Worm (Caenorhabditis elegans) whole organism, L1 larva: ENCODE results near the gene M60.4.
A peak's percentile ranks its signal among the peaks of the same experiment; 100 is the strongest.

ENCODE experiments used
- C04F5.9 ChIP-seq: sonication (generic microtip); optimal IDR thresholded peaks from 2 replicates; lab custom pipeline; 2016; ENCODE audit warnings: missing genetic modification characterization, missing compliant biosample characterization
- alr-1 ChIP-seq: fragments of 200-800 bp; sonication (Bioruptor generic); optimal IDR thresholded peaks from 2 replicates; lab custom pipeline; 2018; ENCODE audit warnings: borderline replicate concordance, mild to moderate bottlenecking, missing genetic modification characterization, missing compliant biosample characterization
- aly-2 ChIP-seq: fragments of 150-350 bp; optimal IDR thresholded peaks from 2 replicates; lab custom pipeline; 2014; ENCODE audit warnings: missing biosample characterization, missing genetic modification characterization
- ama-1 ChIP-seq: fragments of 150-350 bp; optimal IDR thresholded peaks from 2 replicates; lab custom pipeline; 2014
- ceh-82 ChIP-seq, 3 experiments: fragments of 150-350 bp in 1 of 3; sonication (generic microtip) in 2 of 3; optimal IDR thresholded peaks; 2 replicates each; lab custom pipeline; 2014 to 2017; ENCODE audit warnings: missing biosample characterization in 3 of 3, missing genetic modification characterization in 3 of 3
- ceh-90 ChIP-seq: sonication (generic microtip); optimal IDR thresholded peaks from 2 replicates; lab custom pipeline; 2016; ENCODE audit warnings: missing genetic modification characterization, missing compliant biosample characterization
- dsc-1 ChIP-seq: sonication (generic microtip); optimal IDR thresholded peaks from 2 replicates; lab custom pipeline; 2016; ENCODE audit warnings: mild to moderate bottlenecking, missing genetic modification characterization, missing compliant biosample characterization
- efl-1 ChIP-seq, 4 experiments: fragments of 150-350 bp; optimal IDR thresholded peaks in 3 of 4; peaks in 1 of 4; 1 replicate in 1 of 4; 2 replicates in 3 of 4; lab custom pipeline; 2014; ENCODE audit warnings: missing biosample characterization in 2 of 4, missing genetic modification characterization in 2 of 4, missing genetic modification reagents in 2 of 4
- elt-2 ChIP-seq: sonication (generic microtip); optimal IDR thresholded peaks from 2 replicates; lab custom pipeline; 2016; ENCODE audit warnings: missing genetic modification characterization, mild to moderate bottlenecking, inconsistent platforms, missing compliant biosample characterization, missing genetic modification reagents
- fkh-10 ChIP-seq: sonication (generic microtip); optimal IDR thresholded peaks from 2 replicates; lab custom pipeline; 2017; ENCODE audit warnings: missing biosample characterization, missing genetic modification reagents, missing genetic modification characterization
- fkh-4 ChIP-seq: sonication (generic microtip); optimal IDR thresholded peaks from 2 replicates; lab custom pipeline; 2016; ENCODE audit warnings: missing compliant biosample characterization, missing genetic modification characterization, borderline replicate concordance
- fkh-8 ChIP-seq: sonication (generic microtip); optimal IDR thresholded peaks from 2 replicates; lab custom pipeline; 2016; ENCODE audit warnings: mild to moderate bottlenecking, missing genetic modification characterization, missing compliant biosample characterization
- fos-1 ChIP-seq: fragments of 150-350 bp; optimal IDR thresholded peaks from 2 replicates; lab custom pipeline; 2014; ENCODE audit warnings: missing biosample characterization, missing genetic modification characterization
- grh-1 ChIP-seq: fragments of 200-800 bp; sonication (Bioruptor generic); IDR thresholded peaks from 2 replicates; pipeline ENCODE4 v1.3.6; 2022; ENCODE audit warnings: missing genetic modification reagents, missing genetic modification characterization, missing compliant biosample characterization
- hlh-17 ChIP-seq: fragments of 200-800 bp; sonication (Bioruptor generic); optimal IDR thresholded peaks from 2 replicates; lab custom pipeline; 2018; ENCODE audit warnings: missing genetic modification characterization, mild to moderate bottlenecking, missing compliant biosample characterization, moderate library complexity, borderline replicate concordance
- hlh-4 ChIP-seq: sonication (generic microtip); optimal IDR thresholded peaks from 2 replicates; lab custom pipeline; 2016; ENCODE audit warnings: mild to moderate bottlenecking, missing genetic modification characterization, missing compliant biosample characterization
- hpl-2 ChIP-seq: fragments of 150-350 bp; optimal IDR thresholded peaks from 2 replicates; lab custom pipeline; 2014; ENCODE audit warnings: missing biosample characterization, missing genetic modification reagents, missing genetic modification characterization
- isw-1 ChIP-seq: fragments of 200-800 bp; sonication (Bioruptor generic); IDR thresholded peaks from 2 replicates; pipeline ENCODE4 v1.3.6; 2022; ENCODE audit warnings: missing genetic modification characterization, missing compliant biosample characterization
- jun-1 ChIP-seq: fragments of 150-350 bp; optimal IDR thresholded peaks from 2 replicates; lab custom pipeline; 2014; ENCODE audit warnings: missing biosample characterization, missing genetic modification reagents, missing genetic modification characterization
- lin-35 ChIP-seq, 2 experiments: fragments of 150-350 bp; optimal IDR thresholded peaks; 2 replicates each; lab custom pipeline; 2014; ENCODE audit warnings: missing biosample characterization in 2 of 2, missing genetic modification characterization in 2 of 2, missing genetic modification reagents in 2 of 2
- lir-3 ChIP-seq: sonication (generic microtip); optimal IDR thresholded peaks from 2 replicates; lab custom pipeline; 2016; ENCODE audit warnings: mild to moderate bottlenecking, missing genetic modification characterization, moderate library complexity, missing compliant biosample characterization; ENCODE audit not compliant: poor library complexity
- lsy-2 ChIP-seq, 2 experiments: fragments of 150-350 bp; optimal IDR thresholded peaks; 2 replicates each; lab custom pipeline; 2014; ENCODE audit warnings: missing biosample characterization in 2 of 2, missing genetic modification characterization in 2 of 2
- mab-9 ChIP-seq: fragments of 200-800 bp; sonication (Bioruptor generic); IDR thresholded peaks from 2 replicates; pipeline ENCODE4 v1.3.6; 2022; ENCODE audit warnings: missing genetic modification reagents, missing genetic modification characterization, missing compliant biosample characterization
- mdl-1 ChIP-seq, 2 experiments: fragments of 150-350 bp; optimal IDR thresholded peaks; 2 replicates each; lab custom pipeline; 2014 to 2017; ENCODE audit warnings: missing biosample characterization in 2 of 2, missing genetic modification characterization in 2 of 2, inconsistent platforms in 1 of 2
- nhr-19 ChIP-seq: fragments of 200-800 bp; sonication (Bioruptor generic); conservative IDR thresholded peaks from 2 replicates; pipeline ENCODE4 v1.3.6; 2022; ENCODE audit warnings: missing genetic modification characterization, missing compliant biosample characterization
- nhr-20 ChIP-seq: sonication (generic microtip); optimal IDR thresholded peaks from 2 replicates; lab custom pipeline; 2016; ENCODE audit warnings: mild to moderate bottlenecking, missing genetic modification characterization, missing compliant biosample characterization
- nhr-237 ChIP-seq: fragments of 150-350 bp; optimal IDR thresholded peaks from 2 replicates; lab custom pipeline; 2014; ENCODE audit warnings: missing biosample characterization, missing genetic modification characterization
- nhr-47 ChIP-seq: sonication (generic microtip); optimal IDR thresholded peaks from 2 replicates; lab custom pipeline; 2016; ENCODE audit warnings: mild to moderate bottlenecking, missing genetic modification characterization, moderate library complexity, missing compliant biosample characterization
- nhr-71 ChIP-seq: sonication (generic microtip); optimal IDR thresholded peaks from 2 replicates; lab custom pipeline; 2016; ENCODE audit warnings: mild to moderate bottlenecking, missing genetic modification characterization, moderate library complexity, missing compliant biosample characterization
- nhr-76 ChIP-seq: sonication (generic microtip); optimal IDR thresholded peaks from 2 replicates; lab custom pipeline; 2017; ENCODE audit warnings: missing biosample characterization, missing genetic modification characterization
- nhr-85 ChIP-seq: sonication (generic microtip); peaks from one replicate; lab custom pipeline; 2016; ENCODE audit warnings: missing genetic modification characterization, inconsistent platforms, missing compliant biosample characterization
- nhr-90 ChIP-seq: sonication (generic microtip); optimal IDR thresholded peaks from 2 replicates; lab custom pipeline; 2016; ENCODE audit warnings: mild to moderate bottlenecking, missing genetic modification characterization, missing compliant biosample characterization; ENCODE audit not compliant: poor library complexity
- pqm-1 ChIP-seq: sonication (generic microtip); optimal IDR thresholded peaks from 3 replicates; lab custom pipeline; 2017; ENCODE audit warnings: missing biosample characterization, missing genetic modification characterization
- rnt-1 ChIP-seq: sonication (generic microtip); optimal IDR thresholded peaks from 2 replicates; lab custom pipeline; 2016; ENCODE audit warnings: mild to moderate bottlenecking, missing genetic modification characterization, moderate library complexity, missing compliant biosample characterization
- skn-1 ChIP-seq: fragments of 150-350 bp; optimal IDR thresholded peaks from 2 replicates; lab custom pipeline; 2014; ENCODE audit warnings: missing biosample characterization, missing genetic modification characterization
- snu-23 ChIP-seq: sonication (generic microtip); optimal IDR thresholded peaks from 2 replicates; lab custom pipeline; 2016; ENCODE audit warnings: missing genetic modification characterization, missing compliant biosample characterization
- sox-4 ChIP-seq: sonication (generic microtip); optimal IDR thresholded peaks from 2 replicates; lab custom pipeline; 2016; ENCODE audit warnings: missing genetic modification characterization, missing compliant biosample characterization
- swsn-7 ChIP-seq: sonication (generic microtip); optimal IDR thresholded peaks from 2 replicates; lab custom pipeline; 2016; ENCODE audit warnings: missing genetic modification characterization, missing compliant biosample characterization
- tlp-1 ChIP-seq: fragments of 150-350 bp; optimal IDR thresholded peaks from 2 replicates; lab custom pipeline; 2014; ENCODE audit warnings: missing biosample characterization, missing genetic modification characterization
- unc-62 ChIP-seq: fragments of 150-350 bp; optimal IDR thresholded peaks from 2 replicates; lab custom pipeline; 2014; ENCODE audit warnings: missing biosample characterization, missing genetic modification reagents, missing genetic modification characterization
- unc-98 ChIP-seq: fragments of 200-800 bp; sonication (Bioruptor generic); IDR thresholded peaks from 2 replicates; pipeline ENCODE4 v1.3.6; 2022; ENCODE audit warnings: missing genetic modification characterization, missing compliant biosample characterization
- vab-15 ChIP-seq: sonication (generic microtip); optimal IDR thresholded peaks from 2 replicates; lab custom pipeline; 2017; ENCODE audit warnings: missing genotype, mild to moderate bottlenecking, missing genetic modification characterization, missing compliant biosample characterization
- xbp-1 ChIP-seq: sonication (generic microtip); optimal IDR thresholded peaks from 2 replicates; lab custom pipeline; 2016; ENCODE audit warnings: missing genetic modification characterization, missing compliant biosample characterization
- zag-1 ChIP-seq: fragments of 150-350 bp; optimal IDR thresholded peaks from 2 replicates; lab custom pipeline; 2014; ENCODE audit warnings: missing biosample characterization, missing genetic modification characterization
- zip-4 ChIP-seq: fragments of 200-800 bp; sonication (Bioruptor generic); optimal IDR thresholded peaks from 2 replicates; lab custom pipeline; 2018; ENCODE audit warnings: mild to moderate bottlenecking, missing genetic modification characterization, moderate library complexity, missing compliant biosample characterization

The M60.4 gene

DNA sequence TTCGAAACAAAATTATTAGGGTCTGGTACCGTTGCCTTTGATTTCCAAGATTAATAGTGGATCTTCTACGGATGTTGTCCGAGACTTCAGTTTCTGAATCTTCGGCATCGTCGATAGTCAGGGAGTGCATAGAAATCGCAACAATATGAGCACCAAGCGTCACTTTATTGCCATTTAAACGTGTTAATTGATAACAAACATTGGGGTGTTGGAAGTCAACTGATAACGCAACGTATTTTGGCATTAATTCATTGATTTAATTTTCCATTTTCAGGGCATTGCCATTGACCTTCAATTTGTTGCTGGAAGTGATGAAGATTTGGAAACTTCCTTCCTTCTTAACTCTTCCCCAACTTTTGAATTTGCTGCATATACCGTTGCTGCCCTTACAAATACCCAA lies 10.0 kb upstream of the M60.4 start, which contains the start of gene kqt-2:
Gene kqt-2 (minus strand): TSS at position 244 of the 400 bp plus-strand sequence.
- no peak for TF ChIP-seq grh-1 (GFP tag; lab: Robert Waterston, UW)
- TF ChIP-seq tlp-1 = no peak
- TF ChIP-seq jun-1 = no peak
- TF ChIP-seq elt-2 (tag; lab: Kevin White, UChicago) = peak; percentile 62
- TF ChIP-seq, all 84 proteins: peak for 1

DNA sequence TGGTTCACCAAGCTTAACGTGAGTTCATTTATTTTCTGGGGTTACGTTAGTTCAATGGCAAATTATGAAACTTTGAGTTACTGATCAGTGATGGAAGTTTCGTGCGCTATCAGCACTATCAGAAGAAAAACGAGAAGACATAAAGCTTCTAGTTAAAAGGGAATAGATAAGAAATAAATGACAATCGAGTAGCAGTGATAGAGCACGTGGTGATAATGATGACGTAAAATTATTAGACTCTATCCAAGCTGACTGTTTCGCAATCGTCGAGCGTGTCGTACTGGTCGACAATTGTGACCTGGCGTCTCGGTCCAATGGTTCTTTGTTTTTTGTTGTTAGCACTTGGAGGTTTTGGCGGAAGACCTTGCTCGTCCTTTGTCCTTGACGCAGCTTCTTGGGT lies 7.0 kb upstream of the M60.4 start:
- TF ChIP-seq nhr-19 (GFP tag; lab: Robert Waterston, UW) (no peak), fkh-8 (tag; lab: Kevin White, UChicago) (no peak), elt-2 (tag; lab: Kevin White, UChicago) (peak; percentile 93), snu-23 (no peak), nhr-20 (tag; lab: Kevin White, UChicago) (peak; percentile 14), pqm-1 (tag; lab: Kevin White, UChicago) (peak; percentile 61), skn-1 (tag; lab: Kevin White, UChicago) (no peak), tlp-1 (peak; percentile 37), xbp-1 (tag; lab: Kevin White, UChicago) (peak; percentile 12), sox-4 (tag; lab: Kevin White, UChicago) (no peak), nhr-237 (no peak), hpl-2 (GFP tag; lab: Kevin White, UChicago) (peak; percentile 6), unc-98 (GFP tag; lab: Robert Waterston, UW) (no peak), lin-35 (GFP tag; optimal IDR thresholded peaks at IDR 0.05; lab: Kevin White, UChicago) (peak in 1 of 2 experiments; percentile 44), fkh-4 (tag; lab: Kevin White, UChicago) (no peak), fkh-10 (GFP tag; lab: Kevin White, UChicago) (no peak), dsc-1 (no peak), swsn-7 (tag; lab: Kevin White, UChicago) (no peak), mdl-1 (tag; optimal IDR thresholded peaks at IDR 0.05; lab: Kevin White, UChicago) (peak in 1 of 2 experiments; percentile 44), jun-1 (peak; percentile 52)
- TF ChIP-seq, all 84 proteins: peak for 9

DNA sequence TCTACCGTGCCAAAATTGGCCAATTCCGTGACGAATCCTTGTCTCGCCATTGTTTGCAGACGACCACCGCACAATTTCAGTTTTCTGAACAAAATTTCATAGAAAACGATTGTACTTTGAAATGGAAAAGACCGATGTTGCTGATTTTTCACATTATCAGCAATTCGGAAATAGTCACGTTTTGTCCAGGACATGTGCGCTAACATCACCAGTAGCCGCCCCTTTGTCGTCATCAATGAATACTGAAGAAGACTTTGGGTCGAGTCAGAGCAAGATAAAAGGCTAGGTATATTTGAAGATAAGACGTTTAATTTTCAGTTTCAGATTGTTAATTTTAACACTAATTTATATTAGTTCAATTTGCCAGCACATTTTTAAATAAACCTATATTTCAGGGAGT lies 5.8 kb upstream of the M60.4 start, which contains the start of gene endu-2:
Gene endu-2 (plus strand): TSS at position 396 of the 400 bp plus-strand sequence.
- TF ChIP-seq nhr-237 = no peak
- TF ChIP-seq zip-4 (GFP tag; lab: Kevin White, UChicago) = no peak
- TF ChIP-seq ceh-90 (tag; lab: Kevin White, UChicago) = no peak
- peak in 1 of 2 experiments; percentile 50 for TF ChIP-seq mdl-1 (tag; optimal IDR thresholded peaks at IDR 0.05; lab: Kevin White, UChicago)
- TF ChIP-seq efl-1 (optimal IDR thresholded peaks at IDR 0.05; lab: Kevin White, UChicago) = no peak
- TF ChIP-seq efl-1 (GFP tag; optimal IDR thresholded peaks at IDR 0.05 in 1 of 2; lab: Kevin White, UChicago) = no peak
- TF ChIP-seq mab-9 = no peak
- TF ChIP-seq skn-1 (tag; lab: Kevin White, UChicago) = no peak
- TF ChIP-seq nhr-71 (tag; lab: Kevin White, UChicago) = peak; percentile 29
- peak in 1 of 2 experiments; percentile 3 for TF ChIP-seq lin-35 (GFP tag; optimal IDR thresholded peaks at IDR 0.05; lab: Kevin White, UChicago)
- TF ChIP-seq zag-1 (tag; lab: Kevin White, UChicago) = no peak
- peak; percentile 5 for TF ChIP-seq nhr-90 (tag; lab: Kevin White, UChicago)
- TF ChIP-seq sox-4 (tag; lab: Kevin White, UChicago) = no peak
- no peak for TF ChIP-seq alr-1 (tag; lab: Kevin White, UChicago)
- no peak for TF ChIP-seq hlh-4
- TF ChIP-seq rnt-1 (tag; lab: Kevin White, UChicago) = no peak
- TF ChIP-seq nhr-19 (GFP tag; lab: Robert Waterston, UW) = no peak
- no peak for TF ChIP-seq isw-1 (GFP tag; lab: Robert Waterston, UW)
- no peak for TF ChIP-seq unc-62 (GFP tag; lab: Kevin White, UChicago)
- peak; percentile 86 for TF ChIP-seq elt-2 (tag; lab: Kevin White, UChicago)
- no peak for TF ChIP-seq nhr-76 (tag; lab: Kevin White, UChicago)

DNA sequence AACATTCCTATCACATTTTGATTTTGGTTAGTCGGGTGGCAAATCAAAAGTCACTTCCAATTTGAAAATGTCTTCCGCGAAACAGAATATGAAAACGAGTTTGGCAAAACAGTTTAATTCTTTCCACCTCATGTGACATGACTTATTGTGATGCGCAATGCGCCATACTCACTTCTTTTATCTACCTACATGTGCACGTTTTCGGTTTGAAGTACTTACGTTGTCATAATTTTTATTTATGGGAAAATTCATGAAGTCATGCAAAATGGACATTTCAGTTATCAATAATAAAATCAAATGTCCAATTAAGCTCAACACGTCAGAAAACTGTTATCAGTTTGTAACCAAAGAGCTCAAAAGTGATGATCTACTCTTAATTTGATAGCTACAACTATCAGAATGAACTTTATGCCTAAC lies 2.5 kb upstream of the M60.4 start:
- no peak for TF ChIP-seq C04F5.9 (tag; lab: Kevin White, UChicago)
- no peak for TF ChIP-seq ceh-82 (tag; optimal IDR thresholded peaks at IDR 0.05; lab: Kevin White, UChicago)
- peak; percentile 66 for TF ChIP-seq vab-15 (tag; lab: Kevin White, UChicago)
- peak; percentile 17 to 57 for TF ChIP-seq lsy-2 (tag; optimal IDR thresholded peaks at IDR 0.05; lab: Kevin White, UChicago)
- no peak for TF ChIP-seq fkh-4 (tag; lab: Kevin White, UChicago)
- no peak for TF ChIP-seq zip-4 (GFP tag; lab: Kevin White, UChicago)
- peak; percentile 54 for TF ChIP-seq nhr-47 (tag; lab: Kevin White, UChicago)
- TF ChIP-seq lir-3 (tag; lab: Kevin White, UChicago) = peak; percentile 3
- TF ChIP-seq tlp-1 = peak; percentile 38
- TF ChIP-seq nhr-90 (tag; lab: Kevin White, UChicago) = peak; percentile 79
- no peak for TF ChIP-seq hlh-17 (GFP tag; lab: Kevin White, UChicago)
- no peak for TF ChIP-seq aly-2 (tag; lab: Kevin White, UChicago)
- TF ChIP-seq nhr-85 (tag; lab: Kevin White, UChicago) = peak; percentile 98
- TF ChIP-seq ama-1 (lab: Kevin White, UChicago) = no peak
- no peak for TF ChIP-seq fkh-8 (tag; lab: Kevin White, UChicago)
- no peak for TF ChIP-seq fos-1
- TF ChIP-seq elt-2 (tag; lab: Kevin White, UChicago) = peak; percentile 83
